Fruit fly (Drosophila melanogaster) whole organism, embryonic: ENCODE measurements around the gene Zpr1.
A peak's percentile ranks its signal among the peaks of the same experiment; 100 is the strongest.

Experiments
- BEAF-32 ChIP-seq: fragments of 200-800 bp; sonication (Bioruptor generic); optimal IDR thresholded peaks from 3 replicates; lab custom pipeline; 2017; ENCODE audit warnings: missing biosample characterization, missing genetic modification characterization, mild to moderate bottlenecking, moderate library complexity, missing genetic modification reagents
- Bteb2 ChIP-seq: fragments of 200-800 bp; sonication (Bioruptor generic); optimal IDR thresholded peaks from 2 replicates; lab custom pipeline; 2016; ENCODE audit warnings: missing biosample characterization, missing genetic modification characterization
- CG1024 ChIP-seq: fragments of 200-800 bp; sonication (Bioruptor generic); IDR thresholded peaks from 2 replicates; pipeline ENCODE4 v1.3.6; 2022; ENCODE audit warnings: missing biosample characterization, missing genetic modification characterization
- CG10321 ChIP-seq: fragments of 200-800 bp; sonication (Bioruptor generic); IDR thresholded peaks from 2 replicates; pipeline ENCODE4 v1.3.6; 2022; ENCODE audit warnings: missing biosample characterization, missing genetic modification characterization
- CG11085 ChIP-seq: fragments of 200-800 bp; sonication (Bioruptor generic); IDR thresholded peaks from 2 replicates; pipeline ENCODE4 v1.3.6; 2022; ENCODE audit warnings: missing biosample characterization, missing genetic modification characterization
- CG15269 ChIP-seq: fragments of 200-800 bp; sonication (Bioruptor generic); optimal IDR thresholded peaks from 2 replicates; lab custom pipeline; 2018; ENCODE audit warnings: missing biosample characterization, mild to moderate bottlenecking, missing genetic modification characterization, moderate library complexity
- CG16813 ChIP-seq: fragments of 200-800 bp; sonication (Bioruptor generic); IDR thresholded peaks from 3 replicates; pipeline ENCODE4 v1.3.6; 2022; ENCODE audit warnings: missing biosample characterization, missing genetic modification characterization; ENCODE audit not compliant: partially characterized antibody
- CG17385 ChIP-seq: fragments of 200-800 bp; sonication (Bioruptor generic); optimal IDR thresholded peaks from 3 replicates; lab custom pipeline; 2018; ENCODE audit warnings: missing biosample characterization, mild to moderate bottlenecking, missing genetic modification characterization
- CG2116 ChIP-seq: fragments of 200-800 bp; sonication (Bioruptor generic); optimal IDR thresholded peaks from 3 replicates; lab custom pipeline; 2018; ENCODE audit warnings: missing biosample characterization, mild to moderate bottlenecking, missing genetic modification characterization
- CG30431 ChIP-seq: fragments of 200-800 bp; sonication (Bioruptor generic); optimal IDR thresholded peaks from 2 replicates; lab custom pipeline; 2017; ENCODE audit warnings: missing biosample characterization, missing genetic modification characterization
- CG31224 ChIP-seq: fragments of 200-800 bp; sonication (Bioruptor generic); IDR thresholded peaks from 2 replicates; pipeline ENCODE4 v1.3.6; 2022; ENCODE audit warnings: missing biosample characterization, missing genetic modification characterization
- CG34224 ChIP-seq: fragments of 200-800 bp; sonication (Bioruptor generic); IDR thresholded peaks from 3 replicates; pipeline ENCODE4 v1.3.6; 2022; ENCODE audit warnings: missing biosample characterization, missing genetic modification characterization; ENCODE audit not compliant: partially characterized antibody
- CG6813 ChIP-seq: fragments of 200-800 bp; sonication (Bioruptor generic); optimal IDR thresholded peaks from 2 replicates; lab custom pipeline; 2017; ENCODE audit warnings: missing biosample characterization, missing genetic modification characterization, mild to moderate bottlenecking, moderate library complexity, missing genetic modification reagents
- CG9932 ChIP-seq: fragments of 200-800 bp; sonication (Bioruptor generic); IDR thresholded peaks from 2 replicates; pipeline ENCODE4 v1.3.6; 2022; ENCODE audit warnings: missing biosample characterization, missing genetic modification characterization
- CkIIα-i1 ChIP-seq: fragments of 200-800 bp; sonication (Bioruptor generic); IDR thresholded peaks from 2 replicates; pipeline ENCODE4 v1.3.6; 2022; ENCODE audit warnings: missing biosample characterization, missing genetic modification characterization
- D19A ChIP-seq: fragments of 200-800 bp; optimal IDR thresholded peaks from 3 replicates; lab custom pipeline; 2019; ENCODE audit warnings: missing biosample characterization, mild to moderate bottlenecking, missing genetic modification characterization, moderate library complexity
- Ets97D ChIP-seq: fragments of 200-800 bp; sonication (Bioruptor generic); optimal IDR thresholded peaks from 3 replicates; lab custom pipeline; 2016; ENCODE audit warnings: missing biosample characterization, missing genetic modification characterization
- GATAe ChIP-seq: fragments of 200-800 bp; sonication (Bioruptor generic); conservative IDR thresholded peaks from 2 replicates; pipeline ENCODE4 v1.3.6; 2022; ENCODE audit warnings: missing biosample characterization, missing genetic modification characterization
- HHEX ChIP-seq: fragments of 200-800 bp; sonication (Bioruptor generic); optimal IDR thresholded peaks from 3 replicates; lab custom pipeline; 2017; ENCODE audit warnings: missing biosample characterization, mild to moderate bottlenecking, missing genetic modification characterization, missing genetic modification reagents
- Hmr ChIP-seq: fragments of 200-800 bp; sonication (Bioruptor generic); optimal IDR thresholded peaks from 3 replicates; lab custom pipeline; 2017; ENCODE audit warnings: mild to moderate bottlenecking, missing biosample characterization, missing genetic modification reagents, missing genetic modification characterization
- Hr51 ChIP-seq, 2 experiments: fragments of 200-800 bp; sonication (Bioruptor generic); optimal IDR thresholded peaks; 2 replicates in 1 of 2; 3 replicates in 1 of 2; lab custom pipeline; 2016 to 2018; ENCODE audit warnings: missing biosample characterization in 2 of 2, missing genetic modification characterization in 2 of 2, mild to moderate bottlenecking in 1 of 2, moderate library complexity in 1 of 2
- Lim3 ChIP-seq: fragments of 200-800 bp; sonication (Bioruptor generic); IDR thresholded peaks from 2 replicates; pipeline ENCODE4 v1.3.6; 2022; ENCODE audit warnings: missing biosample characterization, missing genetic modification characterization
- MTF-1 ChIP-seq: fragments of 200-800 bp; sonication (Bioruptor generic); optimal IDR thresholded peaks from 2 replicates; lab custom pipeline; 2018; ENCODE audit warnings: missing biosample characterization, mild to moderate bottlenecking, missing genetic modification characterization, borderline replicate concordance
- NC2α ChIP-seq: fragments of 200-800 bp; sonication (Bioruptor generic); optimal IDR thresholded peaks from 2 replicates; lab custom pipeline; 2016; ENCODE audit warnings: missing biosample characterization, missing genetic modification characterization
- NfI ChIP-seq: fragments of 200-800 bp; sonication (Bioruptor generic); optimal IDR thresholded peaks from 3 replicates; lab custom pipeline; 2018; ENCODE audit warnings: missing biosample characterization, mild to moderate bottlenecking, missing genetic modification characterization, moderate library complexity
- Rfx ChIP-seq: fragments of 200-800 bp; sonication (Bioruptor generic); IDR thresholded peaks from 2 replicates; pipeline ENCODE4 v1.3.6; 2022; ENCODE audit warnings: missing biosample characterization, missing genetic modification characterization
- Scr ChIP-seq: fragments of 200-800 bp; sonication (Bioruptor generic); IDR thresholded peaks from 2 replicates; pipeline ENCODE4 v1.3.6; 2022; ENCODE audit warnings: missing biosample characterization, missing genetic modification characterization; ENCODE audit not compliant: partially characterized antibody
- caup ChIP-seq: fragments of 200-800 bp; sonication (Bioruptor generic); optimal IDR thresholded peaks from 3 replicates; lab custom pipeline; 2017; ENCODE audit warnings: missing biosample characterization, mild to moderate bottlenecking, missing genetic modification characterization, moderate library complexity; ENCODE audit not compliant: severe bottlenecking
- chn ChIP-seq: fragments of 200-800 bp; sonication (Bioruptor generic); optimal IDR thresholded peaks from 2 replicates; lab custom pipeline; 2016; ENCODE audit warnings: missing biosample characterization, missing genetic modification characterization
- ci ChIP-seq: fragments of 200-800 bp; sonication (Bioruptor generic); IDR thresholded peaks from 3 replicates; pipeline ENCODE4 v1.3.6; 2022; ENCODE audit warnings: missing biosample characterization, missing genetic modification characterization
- gcm ChIP-seq: fragments of 200-800 bp; sonication (Bioruptor generic); optimal IDR thresholded peaks from 2 replicates; lab custom pipeline; 2019; ENCODE audit warnings: missing biosample characterization, mild to moderate bottlenecking, missing genetic modification characterization, moderate library complexity
- gcm2 ChIP-seq: fragments of 200-800 bp; sonication (Bioruptor generic); optimal IDR thresholded peaks from 2 replicates; lab custom pipeline; 2016; ENCODE audit warnings: missing biosample characterization, missing genetic modification characterization
- gsb-n ChIP-seq: fragments of 200-800 bp; sonication (Bioruptor generic); optimal IDR thresholded peaks from 3 replicates; lab custom pipeline; 2018; ENCODE audit warnings: missing biosample characterization, mild to moderate bottlenecking, missing genetic modification characterization
- kay ChIP-seq: fragments of 200-800 bp; sonication (Bioruptor generic); optimal IDR thresholded peaks from 2 replicates; lab custom pipeline; 2016; ENCODE audit warnings: missing biosample characterization, missing genetic modification characterization
- kni ChIP-seq: fragments of 200-800 bp; sonication (Bioruptor generic); optimal IDR thresholded peaks from 3 replicates; lab custom pipeline; 2017; ENCODE audit warnings: mild to moderate bottlenecking, missing biosample characterization, missing genetic modification reagents, missing genetic modification characterization
- luna ChIP-seq: fragments of 200-800 bp; sonication (Bioruptor generic); optimal IDR thresholded peaks from 2 replicates; lab custom pipeline; 2016; ENCODE audit warnings: missing biosample characterization, missing genetic modification characterization
- pb ChIP-seq: fragments of 200-800 bp; sonication (Bioruptor generic); optimal IDR thresholded peaks from 3 replicates; lab custom pipeline; 2016; ENCODE audit warnings: missing biosample characterization, missing genetic modification characterization
- psq ChIP-seq: fragments of 200-800 bp; sonication (Bioruptor generic); optimal IDR thresholded peaks from 2 replicates; lab custom pipeline; 2017; ENCODE audit warnings: missing biosample characterization, missing genetic modification characterization
- row ChIP-seq: fragments of 200-800 bp; sonication (Bioruptor generic); IDR thresholded peaks from 3 replicates; pipeline ENCODE4 v1.3.6; 2022; ENCODE audit warnings: missing biosample characterization, missing genetic modification characterization
- sens ChIP-seq: fragments of 200-800 bp; sonication (Bioruptor generic); peaks from one replicate; lab custom pipeline; 2016; ENCODE audit warnings: missing biosample characterization, missing genetic modification characterization
- sim ChIP-seq: fragments of 200-800 bp; sonication (Bioruptor generic); IDR thresholded peaks from 2 replicates; pipeline ENCODE4 v1.3.6; 2022; ENCODE audit warnings: missing biosample characterization, missing genetic modification characterization
- sima ChIP-seq: fragments of 200-800 bp; sonication (Bioruptor generic); optimal IDR thresholded peaks from 2 replicates; lab custom pipeline; 2016; ENCODE audit warnings: missing biosample characterization, missing genetic modification characterization
- slbo ChIP-seq: fragments of 200-800 bp; sonication (Bioruptor generic); IDR thresholded peaks from 2 replicates; pipeline ENCODE4 v1.3.6; 2022; ENCODE audit warnings: missing biosample characterization, missing genetic modification characterization
- ssp ChIP-seq: fragments of 200-800 bp; sonication (Bioruptor generic); IDR thresholded peaks from 2 replicates; pipeline ENCODE4 v1.3.6; 2022; ENCODE audit warnings: missing biosample characterization, missing genetic modification characterization
- tll ChIP-seq, 2 experiments: fragments of 200-800 bp in 1 of 2; fragments of >200 bp in 1 of 2; sonication (Bioruptor generic) in 1 of 2; optimal IDR thresholded peaks; 2 replicates each; lab custom pipeline; 2017 to 2019; ENCODE audit warnings: missing biosample characterization in 2 of 2, missing genetic modification characterization in 2 of 2, mild to moderate bottlenecking in 1 of 2, moderate library complexity in 1 of 2
- ttk ChIP-seq: fragments of 200-800 bp; sonication (Bioruptor generic); IDR thresholded peaks from 2 replicates; pipeline ENCODE4 v2.1.2; 2022; ENCODE audit warnings: missing biosample characterization, missing genetic modification characterization
- tx ChIP-seq: fragments of 200-800 bp; sonication (Bioruptor generic); optimal IDR thresholded peaks from 2 replicates; lab custom pipeline; 2016; ENCODE audit warnings: missing biosample characterization, missing genetic modification characterization
- unc-4 ChIP-seq: fragments of 200-800 bp; sonication (Bioruptor generic); IDR thresholded peaks from 2 replicates; pipeline ENCODE4 v1.3.6; 2022; ENCODE audit warnings: missing biosample characterization, missing genetic modification characterization; ENCODE audit not compliant: partially characterized antibody
- vvl ChIP-seq: fragments of 200-800 bp; sonication (Bioruptor generic); IDR thresholded peaks from 2 replicates; pipeline ENCODE4 v1.3.6; 2022; ENCODE audit warnings: missing biosample characterization, missing genetic modification characterization

Zpr1 gene

DNA sequence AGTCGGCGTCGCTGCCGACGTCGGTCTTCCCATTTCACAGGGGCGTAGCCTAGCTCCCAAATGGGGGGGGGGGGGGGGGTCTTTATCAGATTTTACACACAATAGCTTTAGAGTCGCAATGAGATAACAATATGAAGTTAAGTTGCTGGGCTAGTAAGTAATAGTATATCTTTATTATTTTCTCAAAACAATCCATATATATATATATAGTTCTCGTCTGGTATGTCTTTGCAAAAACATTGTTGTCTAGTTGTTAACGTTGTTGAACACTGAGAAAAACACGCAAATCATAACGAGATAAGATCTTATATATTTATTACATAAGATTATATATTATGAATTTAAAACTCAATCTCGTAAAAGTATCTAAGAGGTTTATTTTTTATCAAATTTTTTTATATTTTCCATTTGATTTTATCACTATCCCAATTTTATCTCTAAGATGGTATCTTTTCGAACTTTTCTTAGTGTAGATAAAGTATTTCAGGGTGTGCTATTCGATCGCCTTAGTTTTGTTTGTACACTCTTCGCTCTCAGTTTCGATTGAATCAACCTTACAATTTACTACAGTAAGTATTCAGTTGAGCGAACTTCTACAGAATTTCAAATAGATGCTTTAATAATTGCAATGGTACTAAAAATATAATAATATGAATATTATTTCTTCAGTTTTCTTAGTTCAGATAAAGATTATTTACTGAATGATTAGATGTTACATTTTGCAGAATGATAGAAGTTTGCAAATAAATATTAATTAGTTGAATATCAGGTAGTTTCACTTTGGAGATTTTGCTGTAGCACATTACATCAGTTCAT is 40.2 kb upstream of the Zpr1 start (continued):
- TF ChIP-seq CG31224 (peak; percentile 89), D19A (tag; lab: Kevin White, UChicago) (peak; percentile 70), Hr51 (GFP tag; optimal IDR thresholded peaks at IDR 0.05; lab: Kevin White, UChicago) (peak; percentile 2 to 76), CG1024 (GFP tag; lab: Robert Waterston, UW) (no peak), MTF-1 (peak; percentile 63), tll (GFP tag; optimal IDR thresholded peaks at IDR 0.05; lab: Kevin White, UChicago) (no peak), CG10321 (GFP tag; lab: Robert Waterston, UW) (peak; percentile 58), pb (GFP tag; lab: Kevin White, UChicago) (no peak), NfI (GFP tag; lab: Kevin White, UChicago) (peak; percentile 69), CG9932 (GFP tag; lab: Robert Waterston, UW) (peak; percentile 95), sima (GFP tag; lab: Kevin White, UChicago) (no peak), caup (peak; percentile 87), CkIIα-i1 (GFP tag; lab: Robert Waterston, UW) (peak; percentile 54; the same call in 1 of the 2 replicates), CG15269 (tag; lab: Kevin White, UChicago) (peak; percentile 84), unc-4 (GFP tag; lab: Robert Waterston, UW) (no peak), CG2116 (GFP tag; lab: Kevin White, UChicago) (no peak), GATAe (GFP tag; lab: Robert Waterston, UW) (peak; percentile 57; the same call in 1 of the 2 replicates), Rfx (GFP tag; lab: Robert Waterston, UW) (peak; percentile 98), luna (GFP tag; lab: Kevin White, UChicago) (peak; percentile 16), kni (GFP tag; lab: Kevin White, UChicago) (no peak), gsb-n (tag; lab: Kevin White, UChicago) (no peak), sim (GFP tag; lab: Robert Waterston, UW) (0 out of 2 replicates have a peak, but pooled peaks have one; percentile 22), gcm (GFP tag; lab: Kevin White, UChicago) (peak; percentile 19), row (GFP tag; lab: Robert Waterston, UW) (peak; percentile 84), CG34224 (GFP tag; lab: Robert Waterston, UW) (no peak), slbo (peak; percentile 96), CG17385 (GFP tag; lab: Kevin White, UChicago) (peak; percentile 69), BEAF-32 (no peak), Lim3 (GFP tag; lab: Robert Waterston, UW) (no peak), HHEX (peak; percentile 86), psq (GFP tag; lab: Kevin White, UChicago) (no peak), ci (GFP tag; lab: Robert Waterston, UW) (peak; percentile 61; the same call in 1 of the 3 replicates), CG30431 (GFP tag; lab: Kevin White, UChicago) (peak; percentile 47), ssp (GFP tag; lab: Robert Waterston, UW) (peak; percentile 55), Bteb2 (no peak), NC2α (no peak), CG6813 (peak; percentile 68), kay (GFP tag; lab: Kevin White, UChicago) (no peak), sens (peak; percentile 73), CG16813 (no peak), chn (GFP tag; lab: Kevin White, UChicago) (no peak), Ets97D (GFP tag; lab: Kevin White, UChicago) (no peak), CG11085 (peak; percentile 81), gcm2 (GFP tag; lab: Kevin White, UChicago) (no peak), Scr (GFP tag; lab: Robert Waterston, UW) (no peak), vvl (GFP tag; lab: Robert Waterston, UW) (peak; percentile 82), Hmr (GFP tag; lab: Kevin White, UChicago) (peak; percentile 90), tx (GFP tag; lab: Kevin White, UChicago) (no peak), ttk (GFP tag; lab: Robert Waterston, UW) (peak; percentile 68)
